Worm (Caenorhabditis elegans) whole organism, L4/young adult: Measurements from ENCODE around the gene Y40B10A.11.

Source experiments
- W03F9.2 ChIP-seq: fragments of 150-350 bp; optimal IDR thresholded peaks from 2 replicates; lab custom pipeline; 2014; ENCODE audit warnings: missing biosample characterization, missing genetic modification characterization
- dao-5 ChIP-seq: sonication (generic microtip); optimal IDR thresholded peaks from 2 replicates; lab custom pipeline; 2016; ENCODE audit warnings: missing genotype, missing genetic modification characterization, moderate library complexity, missing compliant biosample characterization
- him-1 ChIP-seq: sonication (generic microtip); optimal IDR thresholded peaks from 2 replicates; lab custom pipeline; 2016; ENCODE audit warnings: missing genotype, missing genetic modification reagents, missing genetic modification characterization, missing compliant biosample characterization

DNA sequence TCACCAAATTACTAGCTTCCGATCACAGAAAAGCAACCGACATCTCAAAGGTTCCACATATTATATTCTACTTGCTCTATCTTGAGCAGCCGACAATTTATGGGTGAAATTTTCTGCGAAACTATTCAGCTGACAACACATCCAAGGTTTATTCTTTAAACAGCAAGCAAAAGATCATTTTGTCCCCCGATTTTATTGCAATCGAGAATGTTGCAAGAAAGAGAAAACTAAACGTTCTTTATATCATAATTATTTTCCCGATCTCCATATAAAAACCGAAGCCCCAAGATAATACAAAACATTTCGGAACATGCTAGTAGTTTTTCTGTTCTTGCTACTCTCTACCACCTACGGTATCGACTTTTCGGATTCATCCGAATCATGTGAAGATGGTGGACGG lies 44.4 kb upstream of the Y40B10A.11 start, which contains the start of gene clec-207:
- TF ChIP-seq W03F9.2 = no peak
- no peak for TF ChIP-seq him-1
- TF ChIP-seq dao-5 (tag; lab: Kevin White, UChicago) = no peak
